Worm (Caenorhabditis elegans) whole organism, late embryonic: ENCODE data around the gene skpt-1.

Source experiments
- ceh-9 ChIP-seq: sonication (generic microtip); optimal IDR thresholded peaks from 2 replicates; lab custom pipeline; 2016; ENCODE audit warnings: mild to moderate bottlenecking, missing genetic modification characterization, inconsistent platforms, missing compliant biosample characterization
- dmd-4 ChIP-seq: sonication (generic microtip); optimal IDR thresholded peaks from 2 replicates; lab custom pipeline; 2016; ENCODE audit warnings: borderline replicate concordance, missing genetic modification characterization, missing compliant biosample characterization
- fax-1 ChIP-seq: sonication (generic microtip); optimal IDR thresholded peaks from 2 replicates; lab custom pipeline; 2016; ENCODE audit warnings: missing genotype, missing genetic modification characterization, missing compliant biosample characterization
- fkh-10 ChIP-seq: fragments of 150-350 bp; optimal IDR thresholded peaks from 2 replicates; lab custom pipeline; 2014; ENCODE audit warnings: missing biosample characterization, missing genetic modification reagents, missing genetic modification characterization
- hlh-13 ChIP-seq: fragments of 200-800 bp; sonication (Bioruptor generic); optimal IDR thresholded peaks from 2 replicates; lab custom pipeline; 2018; ENCODE audit warnings: mild to moderate bottlenecking, missing genetic modification characterization, missing compliant biosample characterization
- npax-4 ChIP-seq: sonication (generic microtip); optimal IDR thresholded peaks from 2 replicates; lab custom pipeline; 2016; ENCODE audit warnings: missing genetic modification characterization, missing compliant biosample characterization
- pha-2 ChIP-seq: sonication (generic microtip); optimal IDR thresholded peaks from 2 replicates; lab custom pipeline; 2017; ENCODE audit warnings: mild to moderate bottlenecking, missing genetic modification characterization, missing compliant biosample characterization
- tbx-7 ChIP-seq: sonication (generic microtip); optimal IDR thresholded peaks from 2 replicates; lab custom pipeline; 2016; ENCODE audit warnings: missing genotype, missing genetic modification characterization, missing compliant biosample characterization

DNA sequence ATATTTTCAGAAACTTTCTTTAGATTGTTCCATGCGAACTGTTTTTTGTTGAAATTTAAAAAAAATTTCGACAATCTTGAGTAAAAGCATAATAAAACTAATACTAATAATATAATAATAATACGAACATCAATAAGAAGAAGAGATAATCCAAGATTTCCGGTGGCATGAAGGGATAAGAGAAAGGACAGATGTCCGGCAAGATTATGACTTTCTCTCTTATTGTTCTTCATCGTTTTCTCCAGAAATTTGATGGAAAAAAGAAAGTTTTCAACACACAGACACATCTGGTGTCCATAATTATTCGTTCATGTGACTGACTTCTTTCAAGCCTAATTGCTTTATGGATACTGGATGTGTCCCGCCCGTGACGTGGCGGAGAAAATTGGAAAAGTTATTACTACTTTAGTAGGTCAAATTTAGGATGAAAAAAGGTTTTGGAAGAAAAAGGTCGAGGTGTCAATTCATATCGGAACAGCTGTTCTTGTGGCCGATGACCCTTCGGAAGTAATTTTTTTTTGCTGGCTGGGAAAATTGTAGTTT, 25.6 kb downstream of the skpt-1 start:
- TF ChIP-seq pha-2 (tag; lab: Kevin White, UChicago), result no peak
- no peak for TF ChIP-seq dmd-4 (tag; lab: Kevin White, UChicago)
- no peak for TF ChIP-seq ceh-9 (tag; lab: Kevin White, UChicago)
- no peak for TF ChIP-seq npax-4
- no peak for TF ChIP-seq hlh-13 (GFP tag; lab: Kevin White, UChicago)
- TF ChIP-seq fkh-10, result no peak
- no peak for TF ChIP-seq fax-1 (tag; lab: Kevin White, UChicago)
- TF ChIP-seq tbx-7, result no peak
